Fruit fly (Drosophila melanogaster) whole organism, embryonic: ENCODE results near the gene CG42814.

Experiments
- Atf-2 ChIP-seq: fragments of 200-800 bp; sonication (Bioruptor generic); optimal IDR thresholded peaks from 2 replicates; lab custom pipeline; 2016; ENCODE audit warnings: missing biosample characterization, missing genetic modification characterization
- CG10462 ChIP-seq: fragments of 200-800 bp; sonication (Bioruptor generic); optimal IDR thresholded peaks from 2 replicates; lab custom pipeline; 2016; ENCODE audit warnings: missing biosample characterization, missing genetic modification characterization
- CG11695 ChIP-seq: fragments of 200-800 bp; sonication (Bioruptor generic); IDR thresholded peaks from 3 replicates; pipeline ENCODE4 v1.3.6; 2022; ENCODE audit warnings: missing biosample characterization, missing genetic modification characterization
- CG12071 ChIP-seq: fragments of 200-800 bp; sonication (Bioruptor generic); optimal IDR thresholded peaks from 3 replicates; lab custom pipeline; 2018; ENCODE audit warnings: missing biosample characterization, mild to moderate bottlenecking, missing genetic modification characterization
- CHES-1-like ChIP-seq: fragments of 200-800 bp; sonication (Bioruptor generic); optimal IDR thresholded peaks from 2 replicates; lab custom pipeline; 2016; ENCODE audit warnings: missing biosample characterization, missing genetic modification characterization
- Scr ChIP-seq: fragments of 200-800 bp; sonication (Bioruptor generic); IDR thresholded peaks from 2 replicates; pipeline ENCODE4 v1.3.6; 2022; ENCODE audit warnings: missing biosample characterization, missing genetic modification characterization; ENCODE audit not compliant: partially characterized antibody
- Sox102F ChIP-seq: fragments of 200-800 bp; sonication (Bioruptor generic); optimal IDR thresholded peaks from 2 replicates; lab custom pipeline; 2018; ENCODE audit warnings: missing biosample characterization, mild to moderate bottlenecking, missing genetic modification characterization, moderate library complexity
- Taf1 ChIP-seq: fragments of 200-800 bp; sonication (Bioruptor generic); IDR thresholded peaks from 2 replicates; pipeline ENCODE4 v1.3.6; 2022; ENCODE audit warnings: missing biosample characterization, missing genetic modification characterization
- chif ChIP-seq, 2 experiments: fragments of 200-800 bp; sonication (Bioruptor generic); optimal IDR thresholded peaks; 3 replicates each; lab custom pipeline; 2016; ENCODE audit warnings: missing biosample characterization in 2 of 2, missing genetic modification characterization in 2 of 2
- fru ChIP-seq: fragments of >200 bp; optimal IDR thresholded peaks from 2 replicates; lab custom pipeline; 2017
- sna ChIP-seq: fragments of 200-800 bp; sonication (Bioruptor generic); IDR thresholded peaks from 2 replicates; pipeline ENCODE4 v1.3.6; 2022; ENCODE audit warnings: missing biosample characterization, missing genetic modification characterization; ENCODE audit not compliant: partially characterized antibody
- sob ChIP-seq: fragments of 200-800 bp; sonication (Bioruptor generic); IDR thresholded peaks from 2 replicates; pipeline ENCODE4 v1.3.6; 2022; ENCODE audit warnings: missing biosample characterization, missing genetic modification characterization
- yki ChIP-seq: fragments of >200 bp; optimal IDR thresholded peaks from 3 replicates; lab custom pipeline; 2018

dm6 chr3R:27218288-27218687 lies 11.0 kb downstream of the CG42814 start:
- TF ChIP-seq CG12071 (GFP tag; lab: Kevin White, UChicago) (no peak), Atf-2 (GFP tag; lab: Kevin White, UChicago) (no peak), chif (GFP tag; optimal IDR thresholded peaks at IDR 0.05; lab: Kevin White, UChicago) (no peak), CG11695 (GFP tag; lab: Robert Waterston, UW) (no peak), CG10462 (GFP tag; lab: Kevin White, UChicago) (no peak), fru (lab: Kevin White, UChicago) (no peak), yki (no peak), Scr (GFP tag; lab: Robert Waterston, UW) (no peak), Sox102F (GFP tag; lab: Kevin White, UChicago) (no peak), Taf1 (GFP tag; lab: Robert Waterston, UW) (no peak), sna (no peak), sob (GFP tag; lab: Robert Waterston, UW) (no peak), CHES-1-like (GFP tag; lab: Kevin White, UChicago) (no peak)
